Fruit fly (Drosophila melanogaster) whole organism, adult: ENCODE data around the gene CG17036.

Experiments
- CG33017 ChIP-seq: fragments of 200-800 bp; sonication (Bioruptor generic); optimal IDR thresholded peaks from 2 replicates; lab custom pipeline; 2018; ENCODE audit warnings: missing biosample characterization, mild to moderate bottlenecking, missing genetic modification characterization, moderate library complexity
- Crg-1 ChIP-seq: fragments of 200-800 bp; sonication (Bioruptor generic); optimal IDR thresholded peaks from 2 replicates; lab custom pipeline; 2016; ENCODE audit warnings: missing biosample characterization, missing genetic modification characterization
- Mnt ChIP-seq: fragments of 200-800 bp; sonication (Bioruptor generic); optimal IDR thresholded peaks from 2 replicates; lab custom pipeline; 2016; ENCODE audit warnings: missing biosample characterization, mild to moderate bottlenecking, missing genetic modification characterization
- cnc ChIP-seq, 2 experiments: fragments of >200 bp; optimal IDR thresholded peaks; 2 replicates each; lab custom pipeline; 2017
- toe ChIP-seq: fragments of 200-800 bp; sonication (Bioruptor generic); optimal IDR thresholded peaks from 2 replicates; lab custom pipeline; 2016; ENCODE audit warnings: missing biosample characterization, missing genetic modification characterization

DNA sequence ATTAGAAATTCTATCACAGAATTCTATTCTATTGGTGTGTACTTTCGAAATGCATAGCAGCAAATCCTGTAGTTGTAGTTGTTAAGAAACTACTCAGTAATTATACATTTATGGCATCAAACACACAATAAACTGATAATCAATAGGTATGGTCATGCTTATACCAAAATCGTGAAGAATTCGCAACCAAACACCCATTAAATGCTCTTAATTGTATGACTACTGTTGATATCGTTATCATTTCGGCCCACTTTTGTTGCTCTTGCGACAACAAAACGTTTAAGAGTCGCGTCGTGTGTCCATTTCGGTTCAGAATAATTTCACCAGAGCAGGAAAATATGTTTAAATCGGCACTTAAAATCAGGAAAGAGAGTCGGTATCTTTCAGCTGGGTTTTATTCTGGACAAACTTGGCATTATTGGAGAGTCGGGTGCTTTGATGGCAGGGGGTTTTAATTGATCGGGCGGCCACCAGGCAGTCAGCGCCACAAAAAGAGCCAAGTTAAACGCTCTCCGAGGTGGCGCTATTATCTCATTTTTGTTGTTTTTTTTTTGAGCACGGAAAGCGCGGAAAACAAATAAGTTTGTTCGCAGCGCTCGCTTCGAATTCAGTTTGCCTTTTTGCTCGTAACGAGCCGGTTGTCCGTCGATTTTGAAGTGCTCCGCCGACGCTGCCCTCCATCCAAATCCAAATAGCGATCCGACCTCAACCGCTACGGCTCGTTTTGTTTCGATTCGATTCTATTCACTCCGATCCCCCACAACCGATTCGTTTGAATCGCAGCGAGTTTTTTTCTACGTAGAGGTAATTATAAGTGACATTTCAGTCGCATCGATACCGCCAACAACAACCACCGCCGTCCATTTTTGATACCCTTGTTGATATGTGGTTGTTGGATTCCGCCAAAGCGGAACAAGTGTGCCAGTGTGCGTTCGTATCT, 18.2 kb upstream of the CG17036 start, which contains the start of gene MRP:
- TF ChIP-seq Mnt (peak; percentile 36), toe (GFP tag; lab: Kevin White, UChicago) (no peak), Crg-1 (no peak), cnc (optimal IDR thresholded peaks at IDR 0.05; lab: Kevin White, UChicago) (no peak), CG33017 (peak; percentile 19)
